Worm (Caenorhabditis elegans) whole organism, midembryonic: Measurements from ENCODE around the gene C15C8.5.

Experiments used
- T22C8.4 ChIP-seq: fragments of 200-800 bp; sonication (Bioruptor generic); IDR thresholded peaks from 2 replicates; pipeline ENCODE4 v1.3.6; 2022; ENCODE audit warnings: missing genetic modification characterization, missing compliant biosample characterization
- cog-1 ChIP-seq: sonication (generic microtip); optimal IDR thresholded peaks from 2 replicates; lab custom pipeline; 2016; ENCODE audit warnings: missing genetic modification characterization, missing compliant biosample characterization
- flt-1 ChIP-seq: fragments of 200-800 bp; sonication (Bioruptor generic); IDR thresholded peaks from 2 replicates; pipeline ENCODE4 v1.3.6; 2022; ENCODE audit warnings: missing genetic modification characterization, missing compliant biosample characterization
- klf-2 ChIP-seq: fragments of 200-800 bp; sonication (Bioruptor generic); conservative IDR thresholded peaks from 2 replicates; pipeline ENCODE4 v1.3.6; 2022; ENCODE audit warnings: missing genetic modification reagents, missing genetic modification characterization, missing compliant biosample characterization
- med-1 ChIP-seq: sonication (generic microtip); optimal IDR thresholded peaks from 2 replicates; lab custom pipeline; 2017; ENCODE audit warnings: missing genetic modification characterization, mild to moderate bottlenecking, missing compliant biosample characterization, antibody characterized with exemption, missing genetic modification reagents; ENCODE audit not compliant: insufficient read depth
- ref-1 ChIP-seq: fragments of 200-800 bp; sonication (Bioruptor generic); conservative IDR thresholded peaks from 2 replicates; pipeline ENCODE4 v1.3.6; 2022; ENCODE audit warnings: missing genetic modification reagents, missing genetic modification characterization, missing compliant biosample characterization
- tab-1 ChIP-seq: fragments of 200-800 bp; sonication (Bioruptor generic); IDR thresholded peaks from 2 replicates; pipeline ENCODE4 v1.3.6; 2022; ENCODE audit warnings: missing genetic modification characterization, missing compliant biosample characterization
- ztf-23 ChIP-seq: fragments of 200-800 bp; sonication (Bioruptor generic); IDR thresholded peaks from 2 replicates; pipeline ENCODE4 v1.3.6; 2022; ENCODE audit warnings: missing genetic modification reagents, missing genetic modification characterization, missing compliant biosample characterization
- ztf-29 ChIP-seq: fragments of 200-800 bp; sonication (Bioruptor generic); IDR thresholded peaks from 2 replicates; pipeline ENCODE4 v1.3.6; 2022; ENCODE audit warnings: missing genetic modification reagents, missing genetic modification characterization, missing compliant biosample characterization

C15C8.5 gene

DNA sequence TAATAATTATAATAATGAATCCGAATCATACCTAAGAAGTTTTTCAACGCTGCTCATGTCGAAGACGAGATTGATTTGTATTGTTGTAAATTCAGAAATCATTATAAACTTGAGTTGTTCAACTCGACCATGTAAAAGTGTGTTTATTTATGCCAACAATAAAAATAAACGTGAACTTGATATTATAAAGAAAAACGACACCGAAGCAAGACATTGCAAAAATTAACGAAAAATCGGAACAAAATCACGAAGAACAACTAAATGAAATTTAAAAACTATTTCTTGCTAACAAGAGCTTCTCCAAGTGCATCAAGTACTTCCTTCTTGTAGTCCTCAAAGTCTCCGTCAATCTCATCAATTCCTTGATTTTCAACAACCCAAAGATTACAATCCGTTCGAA lies 13.1 kb downstream of the C15C8.5 start, which contains the start of gene F18E2.15:
TSS of gene F18E2.15 (minus strand) at position 101 of the 400 bp plus-strand sequence.
- TF ChIP-seq klf-2 (GFP tag; lab: Robert Waterston, UW) (no peak), med-1 (no peak), ref-1 (no peak), ztf-23 (GFP tag; lab: Robert Waterston, UW) (no peak), flt-1 (GFP tag; lab: Robert Waterston, UW) (no peak), T22C8.4 (GFP tag; lab: Robert Waterston, UW) (no peak), ztf-29 (GFP tag; lab: Robert Waterston, UW) (no peak), tab-1 (GFP tag; lab: Robert Waterston, UW) (no peak), cog-1 (tag; lab: Kevin White, UChicago) (no peak)

- TF ChIP-seq ref-1 (no peak), T22C8.4 (GFP tag; lab: Robert Waterston, UW) (no peak), med-1 (no peak), tab-1 (GFP tag; lab: Robert Waterston, UW) (no peak), ztf-29 (GFP tag; lab: Robert Waterston, UW) (no peak), flt-1 (GFP tag; lab: Robert Waterston, UW) (no peak), ztf-23 (GFP tag; lab: Robert Waterston, UW) (no peak), cog-1 (tag; lab: Kevin White, UChicago) (no peak), klf-2 (GFP tag; lab: Robert Waterston, UW) (no peak)
These were observed 15.6 kb downstream of the C15C8.5 start, which contains the start of the genes abcf-1 and scc-3 for ce11 chrV:12763291-12763995. TSS of gene abcf-1 (minus strand) at chrV:12763375. TSS of gene scc-3 (plus strand) at chrV:12763945.

DNA sequence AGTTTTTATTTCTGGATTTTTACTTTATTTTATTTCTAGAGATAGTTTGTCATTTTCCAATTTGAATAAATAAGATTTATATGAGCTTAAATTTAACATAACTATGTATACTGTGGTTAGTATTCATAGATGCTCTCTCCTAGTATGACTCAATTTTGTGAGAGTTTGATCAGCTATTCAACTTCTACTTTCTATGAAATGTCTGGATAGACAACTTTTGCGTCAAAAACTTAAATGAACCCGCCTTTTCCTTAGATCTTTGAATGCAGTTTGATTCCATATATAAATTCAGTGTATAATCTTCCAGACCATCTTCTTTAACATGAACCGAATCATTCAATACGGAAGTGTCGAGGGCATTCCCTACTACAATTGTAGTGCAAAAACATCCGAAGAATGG lies 21.1 kb downstream of the C15C8.5 start, which contains the start of gene srt-43:
TSS of gene srt-43 (plus strand) at position 301 of the 400 bp plus-strand sequence.
- no peak for TF ChIP-seq med-1
- TF ChIP-seq ztf-29 (GFP tag; lab: Robert Waterston, UW) = no peak

DNA sequence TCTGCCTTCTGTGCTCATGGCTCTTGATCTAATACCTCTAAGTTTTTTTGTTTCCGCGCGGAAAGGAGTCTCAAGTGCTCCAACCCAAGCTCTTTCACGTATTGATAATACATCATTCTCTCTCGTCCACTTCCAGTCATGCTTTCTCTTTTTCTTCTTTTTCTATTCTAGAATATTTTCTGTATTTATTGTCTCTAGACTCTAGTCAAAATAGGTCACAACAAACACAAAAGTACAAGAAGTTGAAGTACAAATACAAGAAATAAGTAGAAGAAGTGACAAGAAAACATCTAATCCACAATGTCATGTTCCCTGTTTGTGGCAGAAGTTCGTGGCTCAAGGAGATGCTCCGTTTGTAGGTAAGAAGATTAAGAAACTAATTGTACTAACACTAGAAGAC lies 25.4 kb downstream of the C15C8.5 start, which contains the start of gene ZC455.1:
TSS of gene ZC455.1 (plus strand) at position 301 of the 400 bp plus-strand sequence.
- no peak for TF ChIP-seq ztf-29 (GFP tag; lab: Robert Waterston, UW)
- TF ChIP-seq cog-1 (tag; lab: Kevin White, UChicago) = no peak
- no peak for TF ChIP-seq tab-1 (GFP tag; lab: Robert Waterston, UW)
- no peak for TF ChIP-seq T22C8.4 (GFP tag; lab: Robert Waterston, UW)
- TF ChIP-seq ref-1 = no peak
- TF ChIP-seq klf-2 (GFP tag; lab: Robert Waterston, UW) = no peak
- TF ChIP-seq med-1 = no peak
- no peak for TF ChIP-seq flt-1 (GFP tag; lab: Robert Waterston, UW)
- TF ChIP-seq ztf-23 (GFP tag; lab: Robert Waterston, UW) = no peak

- TF ChIP-seq flt-1 (GFP tag; lab: Robert Waterston, UW) (no peak), ztf-29 (GFP tag; lab: Robert Waterston, UW) (no peak), ztf-23 (GFP tag; lab: Robert Waterston, UW) (no peak), tab-1 (GFP tag; lab: Robert Waterston, UW) (no peak), med-1 (no peak), klf-2 (GFP tag; lab: Robert Waterston, UW) (no peak), T22C8.4 (GFP tag; lab: Robert Waterston, UW) (no peak), ref-1 (no peak), cog-1 (tag; lab: Kevin White, UChicago) (no peak)
These were observed 26.0 kb downstream of the C15C8.5 start for ce11 chrV:12773852-12774251.

- TF ChIP-seq ztf-29 (GFP tag; lab: Robert Waterston, UW) = peak; percentile 96
- TF ChIP-seq flt-1 (GFP tag; lab: Robert Waterston, UW) = peak; percentile 97
- peak; percentile 96 for TF ChIP-seq tab-1 (GFP tag; lab: Robert Waterston, UW)
- peak; percentile 93 for TF ChIP-seq T22C8.4 (GFP tag; lab: Robert Waterston, UW)
- TF ChIP-seq ztf-23 (GFP tag; lab: Robert Waterston, UW) = peak; percentile 97
- peak; percentile 58 for TF ChIP-seq cog-1 (tag; lab: Kevin White, UChicago)
- TF ChIP-seq klf-2 (GFP tag; lab: Robert Waterston, UW) = peak; percentile 98
- TF ChIP-seq ref-1 = peak; percentile 90
- TF ChIP-seq med-1 = peak; percentile 67
These were observed 32.4 kb downstream of the C15C8.5 start for ce11 chrV:12780248-12780647.

ce11 chrV:12784861-12785260 lies 37.1 kb downstream of the C15C8.5 start, which contains the start of gene sre-20:
TSS of gene sre-20 (minus strand) at chrV:12784961.
- TF ChIP-seq ref-1 = no peak
- TF ChIP-seq med-1 = no peak

ce11 chrV:12786340-12786739 lies 38.5 kb downstream of the C15C8.5 start:
- TF ChIP-seq ref-1 (no peak), med-1 (no peak), ztf-23 (GFP tag; lab: Robert Waterston, UW) (no peak), ztf-29 (GFP tag; lab: Robert Waterston, UW) (no peak), cog-1 (tag; lab: Kevin White, UChicago) (no peak), tab-1 (GFP tag; lab: Robert Waterston, UW) (no peak), T22C8.4 (GFP tag; lab: Robert Waterston, UW) (no peak), flt-1 (GFP tag; lab: Robert Waterston, UW) (no peak), klf-2 (GFP tag; lab: Robert Waterston, UW) (no peak)

DNA sequence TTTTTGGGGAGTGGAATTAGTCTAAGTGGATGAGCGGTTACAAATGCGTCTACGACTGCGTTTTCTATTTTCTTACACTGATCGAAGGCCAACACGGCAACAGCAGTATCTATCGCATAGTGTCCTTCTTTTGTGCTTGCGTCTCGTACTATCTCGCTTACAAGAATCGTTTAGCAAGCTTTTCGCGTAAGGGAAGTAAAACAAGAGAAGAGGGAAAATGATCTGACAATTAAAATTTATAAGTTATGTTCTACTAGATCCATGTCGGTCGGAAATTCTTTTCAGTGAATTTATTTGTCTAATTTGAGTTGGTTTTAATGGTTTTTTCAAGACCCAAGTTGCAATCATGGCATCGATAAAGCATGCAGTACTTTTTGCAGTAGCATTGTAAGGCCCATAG lies 39.2 kb downstream of the C15C8.5 start, which contains the start of gene fkb-4:
TSS of gene fkb-4 (minus strand) at position 101 of the 400 bp plus-strand sequence.
- TF ChIP-seq ref-1 (no peak), cog-1 (tag; lab: Kevin White, UChicago) (no peak), flt-1 (GFP tag; lab: Robert Waterston, UW) (no peak), klf-2 (GFP tag; lab: Robert Waterston, UW) (no peak), med-1 (no peak), ztf-23 (GFP tag; lab: Robert Waterston, UW) (no peak), T22C8.4 (GFP tag; lab: Robert Waterston, UW) (no peak), ztf-29 (GFP tag; lab: Robert Waterston, UW) (no peak), tab-1 (GFP tag; lab: Robert Waterston, UW) (no peak)
